Fruit fly (Drosophila melanogaster): Measurements from ENCODE around the gene PKD.

Gene PKD

DNA sequence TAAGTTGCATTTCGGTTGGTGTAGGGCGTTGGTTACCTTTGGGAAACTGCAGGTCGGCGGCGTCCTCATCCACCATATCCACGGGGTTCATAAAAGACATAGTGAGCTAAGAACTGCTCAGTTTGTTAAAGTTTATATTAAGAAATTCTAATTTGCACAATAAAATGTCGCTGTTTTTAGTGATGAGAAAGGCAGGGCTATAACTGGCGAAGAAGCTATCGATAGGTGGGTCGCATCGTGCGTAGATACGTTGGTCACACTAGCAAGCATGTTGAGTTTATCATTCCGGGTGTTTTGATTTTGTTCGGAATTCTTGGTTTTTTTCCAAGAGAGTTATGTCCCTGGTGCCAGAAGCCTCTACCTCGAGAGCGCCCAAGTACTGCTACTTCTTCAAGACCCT is 58.9 kb downstream of the PKD start, which contains the start of the genes Ada2a, Polr2D, Tgs1 and moi (continued):
- TF ChIP-seq cas (GFP tag; IDR thresholded peaks at IDR 0.05) (no peak), peb (GFP tag; IDR thresholded peaks at IDR 0.05) (no peak), CG3995 (GFP tag; optimal IDR thresholded peaks at IDR 0.05) (peak; percentile 10), tna (GFP tag; IDR thresholded peaks at IDR 0.05; ENCODE audit: partially characterized antibody) (peak; percentile 47; the same call in 1 of the 2 replicates), pan (optimal IDR thresholded peaks at IDR 0.05) (no peak), pan (GFP tag; optimal IDR thresholded peaks at IDR 0.05 in 1 of 2, IDR thresholded peaks at IDR 0.05 in 1 of 2) (no peak), YL-1 (GFP tag; optimal IDR thresholded peaks at IDR 0.05) (peak; percentile 44), vvl (GFP tag; IDR thresholded peaks at IDR 0.05) (no peak), CG7987 (GFP tag; optimal IDR thresholded peaks at IDR 0.05) (no peak), Trl (optimal IDR thresholded peaks at IDR 0.05) (no peak), Trl (GFP tag; optimal IDR thresholded peaks at IDR 0.05) (no peak), Xbp1 (GFP tag; optimal IDR thresholded peaks at IDR 0.05) (no peak), MESR4 (GFP tag; optimal IDR thresholded peaks at IDR 0.05) (peak; percentile 78), CG6791 (GFP tag; IDR thresholded peaks at IDR 0.05; ENCODE audit: partially characterized antibody) (peak; percentile 83), CG3847 (GFP tag; IDR thresholded peaks at IDR 0.05) (0 out of 2 replicates have a peak, but pooled peaks have one; percentile 33), ato (GFP tag; IDR thresholded peaks at IDR 0.05; ENCODE audit: partially characterized antibody) (peak; percentile 57), CG12659 (GFP tag; optimal IDR thresholded peaks at IDR 0.05) (peak; percentile 42), Sox100B (GFP tag; optimal IDR thresholded peaks at IDR 0.05) (no peak), CG3163 (GFP tag; optimal IDR thresholded peaks at IDR 0.05) (no peak), MBD-R2 (GFP tag; IDR thresholded peaks at IDR 0.05) (peak; percentile 96), Gsc (GFP tag; IDR thresholded peaks at IDR 0.05) (no peak), CG6765 (GFP tag; optimal IDR thresholded peaks at IDR 0.05) (no peak), ERR (GFP tag; optimal IDR thresholded peaks at IDR 0.05) (no peak), CG15514 (GFP tag; optimal IDR thresholded peaks at IDR 0.05) (peak; percentile 48), C15 (GFP tag; IDR thresholded peaks at IDR 0.05) (no peak), pzg (GFP tag; optimal IDR thresholded peaks at IDR 0.05) (peak; percentile 72), CG5180 (GFP tag; optimal IDR thresholded peaks at IDR 0.05) (no peak), CG4360 (GFP tag; IDR thresholded peaks at IDR 0.05) (no peak), dan (GFP tag; IDR thresholded peaks at IDR 0.05) (no peak), lmd (GFP tag; IDR thresholded peaks at IDR 0.05) (no peak), vnd (GFP tag; IDR thresholded peaks at IDR 0.05; ENCODE audit: partially characterized antibody) (peak; percentile 61), rib (GFP tag; IDR thresholded peaks at IDR 0.05) (no peak), gfzf (GFP tag; optimal IDR thresholded peaks at IDR 0.05) (peak; percentile 60), Stat92E (GFP tag; optimal IDR thresholded peaks at IDR 0.05) (no peak), zen2 (GFP tag; IDR thresholded peaks at IDR 0.05; ENCODE audit: partially characterized antibody) (peak; percentile 51; the same call in 1 of the 3 replicates), Lhr (GFP tag; optimal IDR thresholded peaks at IDR 0.05) (no peak), tx (GFP tag; optimal IDR thresholded peaks at IDR 0.05) (no peak), CG16863 (GFP tag; optimal IDR thresholded peaks at IDR 0.05) (no peak), CG10274 (GFP tag; optimal IDR thresholded peaks at IDR 0.05) (no peak), Asciz (GFP tag; optimal IDR thresholded peaks at IDR 0.05) (no peak), chm (GFP tag; IDR thresholded peaks at IDR 0.05) (no peak), CG10431 (GFP tag; optimal IDR thresholded peaks at IDR 0.05) (no peak), CG10462 (GFP tag; optimal IDR thresholded peaks at IDR 0.05) (no peak), Pdp1 (GFP tag; optimal IDR thresholded peaks at IDR 0.05) (no peak), CG34376 (GFP tag; optimal IDR thresholded peaks at IDR 0.05) (no peak), CG17361 (GFP tag; IDR thresholded peaks at IDR 0.05) (no peak), Bteb2 (GFP tag; optimal IDR thresholded peaks at IDR 0.05) (no peak), CG31388 (GFP tag; optimal IDR thresholded peaks at IDR 0.05) (no peak), bbx (GFP tag; IDR thresholded peaks at IDR 0.05; ENCODE audit: partially characterized antibody) (peak; percentile 82), amos (GFP tag; IDR thresholded peaks at IDR 0.05; ENCODE audit: partially characterized antibody) (peak; percentile 84), Opbp (GFP tag; IDR thresholded peaks at IDR 0.05; ENCODE audit: partially characterized antibody) (peak; percentile 87)
